Fruit fly (Drosophila melanogaster) Kc167 (cell line): ENCODE results near the gene CG14644.

Experiments used
- Myc ChIP-seq: fragments of >200 bp; optimal IDR thresholded peaks from 2 replicates; lab custom pipeline; 2017; ENCODE audit warnings: missing external identifiers
- Sin3A ChIP-seq: fragments of >200 bp; optimal IDR thresholded peaks from 2 replicates; lab custom pipeline; 2018; ENCODE audit warnings: missing external identifiers
- h ChIP-seq: fragments of >200 bp; optimal IDR thresholded peaks from 3 replicates; lab custom pipeline; 2018; ENCODE audit warnings: missing external identifiers
- insv ChIP-seq: fragments of >200 bp; optimal IDR thresholded peaks from 3 replicates; lab custom pipeline; 2018; ENCODE audit warnings: missing external identifiers
- psq ChIP-seq: fragments of >200 bp; optimal IDR thresholded peaks from 2 replicates; lab custom pipeline; 2017; ENCODE audit warnings: missing external identifiers
- ttk ChIP-seq: sonication (Bioruptor generic); optimal IDR thresholded peaks from 2 replicates; lab custom pipeline; 2017; ENCODE audit warnings: missing external identifiers

CG14644 gene

dm6 chr3R:4256672-4257071 is 3.8 kb upstream of the CG14644 start, which contains the start of gene Or82a:
Gene Or82a, plus strand, starts transcription at chr3R:4256972.
- TF ChIP-seq ttk (lab: Kevin White, UChicago) (no peak), Myc (no peak), h (lab: Kevin White, UChicago) (no peak), Sin3A (lab: Kevin White, UChicago) (no peak), insv (lab: Kevin White, UChicago) (no peak), psq (lab: Kevin White, UChicago) (no peak)

dm6 chr3R:4254408-4254807 is 1.6 kb upstream of the CG14644 start, which contains the start of gene TwdlV:
Gene TwdlV, plus strand, starts transcription at chr3R:4254708.
- no peak for TF ChIP-seq h (lab: Kevin White, UChicago)
- no peak for TF ChIP-seq insv (lab: Kevin White, UChicago)
- no peak for TF ChIP-seq ttk (lab: Kevin White, UChicago)
- no peak for TF ChIP-seq Myc
- TF ChIP-seq Sin3A (lab: Kevin White, UChicago), result no peak
- no peak for TF ChIP-seq psq (lab: Kevin White, UChicago)

- TF ChIP-seq h (lab: Kevin White, UChicago), result no peak
- TF ChIP-seq Myc, result no peak
- TF ChIP-seq Sin3A (lab: Kevin White, UChicago), result no peak
- TF ChIP-seq insv (lab: Kevin White, UChicago), result no peak
- no peak for TF ChIP-seq psq (lab: Kevin White, UChicago)
- TF ChIP-seq ttk (lab: Kevin White, UChicago), result no peak
These were observed 1.6 kb downstream of the CG14644 start, which contains the start of gene TwdlG for dm6 chr3R:4251241-4251640. Gene TwdlG, minus strand, starts transcription at chr3R:4251341.

- TF ChIP-seq psq (lab: Kevin White, UChicago) (no peak), insv (lab: Kevin White, UChicago) (no peak), ttk (lab: Kevin White, UChicago) (no peak), h (lab: Kevin White, UChicago) (no peak), Sin3A (lab: Kevin White, UChicago) (no peak), Myc (no peak)
These were observed 2.9 kb downstream of the CG14644 start for dm6 chr3R:4249947-4250346.

- TF ChIP-seq Sin3A (lab: Kevin White, UChicago) (no peak), h (lab: Kevin White, UChicago) (no peak), Myc (no peak), psq (lab: Kevin White, UChicago) (no peak), insv (lab: Kevin White, UChicago) (no peak), ttk (lab: Kevin White, UChicago) (no peak)
These were observed 6.2 kb downstream of the CG14644 start, which contains the start of gene TwdlF for dm6 chr3R:4246578-4247070. Gene TwdlF, plus strand, starts transcription at chr3R:4247020.

- TF ChIP-seq Myc (no peak), ttk (lab: Kevin White, UChicago) (no peak)
These were observed 9.5 kb downstream of the CG14644 start, which contains the start of gene CG34305 for dm6 chr3R:4243096-4243940. Gene CG34305, minus strand, starts transcription at chr3R:4243146.

- TF ChIP-seq Sin3A (lab: Kevin White, UChicago), result no peak
These were observed 10.5 kb downstream of the CG14644 start, which contains the start of gene CG14642 for dm6 chr3R:4242209-4242887. Gene CG14642, minus strand, starts transcription at chr3R:4242717.

- TF ChIP-seq Sin3A (lab: Kevin White, UChicago) (no peak), insv (lab: Kevin White, UChicago) (no peak), psq (lab: Kevin White, UChicago) (no peak), Myc (no peak), ttk (lab: Kevin White, UChicago) (no peak), h (lab: Kevin White, UChicago) (no peak)
These were observed 11.1 kb downstream of the CG14644 start for dm6 chr3R:4241776-4242175.

- TF ChIP-seq Sin3A (lab: Kevin White, UChicago), result no peak
- TF ChIP-seq h (lab: Kevin White, UChicago), result no peak
- TF ChIP-seq insv (lab: Kevin White, UChicago), result no peak
- no peak for TF ChIP-seq ttk (lab: Kevin White, UChicago)
These were observed 16.3 kb downstream of the CG14644 start for dm6 chr3R:4236534-4236933.

- no peak for TF ChIP-seq insv (lab: Kevin White, UChicago)
- TF ChIP-seq Myc, result no peak
- no peak for TF ChIP-seq ttk (lab: Kevin White, UChicago)
- no peak for TF ChIP-seq h (lab: Kevin White, UChicago)
- no peak for TF ChIP-seq Sin3A (lab: Kevin White, UChicago)
These were observed 17.8 kb downstream of the CG14644 start, which contains the start of gene Gel for dm6 chr3R:4234991-4235553. Gene Gel, plus strand, starts transcription at chr3R:4235217.

dm6 chr3R:4233018-4233385 is 19.8 kb downstream of the CG14644 start, which contains the start of gene abs:
Gene abs, plus strand, starts transcription at chr3R:4233047.
- TF ChIP-seq psq (lab: Kevin White, UChicago), result no peak
- no peak for TF ChIP-seq h (lab: Kevin White, UChicago)
- no peak for TF ChIP-seq ttk (lab: Kevin White, UChicago)
- TF ChIP-seq insv (lab: Kevin White, UChicago), result no peak
- no peak for TF ChIP-seq Sin3A (lab: Kevin White, UChicago)
- TF ChIP-seq Myc, result no peak
